Worm (Caenorhabditis elegans) whole organism, dauer: Measurements from ENCODE around the gene rpl-7A.

Source experiments
- unc-62 ChIP-seq: sonication (generic microtip); optimal IDR thresholded peaks from 2 replicates; lab custom pipeline; 2017; ENCODE audit warnings: missing biosample characterization, missing genetic modification reagents, missing genetic modification characterization

The rpl-7A gene

DNA sequence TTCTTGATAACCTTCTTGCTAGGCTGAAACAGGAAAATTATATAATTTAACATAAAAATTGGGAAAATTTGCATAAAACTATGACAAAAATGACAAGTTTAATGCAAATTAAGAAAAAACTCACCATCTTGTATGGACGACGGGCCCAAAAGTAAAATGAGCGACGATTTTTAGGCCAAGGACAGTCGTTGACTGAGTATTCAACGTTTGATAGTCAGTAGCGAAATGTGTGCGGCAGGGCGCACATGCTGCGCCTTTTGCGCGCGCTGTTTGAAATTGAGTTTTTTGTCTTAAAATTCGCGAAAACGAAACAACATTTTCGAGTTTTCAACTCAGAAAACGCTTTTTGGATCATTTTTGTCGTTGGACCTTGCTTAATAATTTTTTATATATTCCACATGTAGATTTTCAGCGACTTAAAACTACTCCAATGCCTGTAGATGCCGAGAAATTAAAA is at the start of gene rpl-7A, which contains the start of gene set-21:
Gene rpl-7A (minus strand): TSS at position 153 of the 457 bp plus-strand sequence.
Gene set-21 (plus strand): TSS at position 407 of the 457 bp plus-strand sequence.
- TF ChIP-seq unc-62 (GFP tag; lab: Kevin White, UChicago): no peak

ce11 chrIV:4439190-4439589 is 48.8 kb upstream of the rpl-7A start, which contains the start of gene fbxb-74:
Gene fbxb-74 (minus strand): TSS chrIV:4439290.
- TF ChIP-seq unc-62 (GFP tag; lab: Kevin White, UChicago): no peak

- no peak for TF ChIP-seq unc-62 (GFP tag; lab: Kevin White, UChicago)
These were observed 47.4 kb upstream of the rpl-7A start for ce11 chrIV:4437825-4438224.

DNA sequence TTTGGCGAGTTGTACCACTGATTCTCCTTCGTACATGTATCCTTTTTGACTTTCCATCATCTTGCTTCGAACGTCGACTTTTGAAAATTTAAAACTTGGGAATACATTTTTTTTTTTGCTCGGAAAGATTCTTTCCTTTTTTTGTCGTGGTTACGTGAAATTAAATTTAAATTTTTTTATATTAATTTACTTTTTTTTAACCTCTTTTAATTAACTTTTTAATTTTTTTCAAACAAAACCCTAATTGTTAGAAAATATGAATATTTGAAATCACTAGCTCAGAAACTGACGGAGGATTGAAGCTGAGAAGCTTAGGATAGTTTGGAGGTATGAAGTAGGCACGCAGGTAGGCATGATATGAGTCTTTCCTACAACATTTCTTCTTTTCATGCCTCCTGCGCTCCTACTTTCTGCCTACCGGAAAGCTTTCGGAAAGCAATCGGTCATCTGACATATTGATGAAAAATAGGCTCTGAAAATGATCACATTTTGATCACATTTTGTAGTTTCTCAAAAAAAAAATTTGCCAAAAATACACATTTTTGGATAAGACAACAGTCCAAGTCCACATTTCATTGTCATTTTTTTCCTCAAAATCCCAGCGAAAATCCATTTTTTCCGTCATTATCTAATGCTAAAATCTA is 44.2 kb upstream of the rpl-7A start, which contains the start of the genes R08C7.8 and R08C7.4:
Gene R08C7.8 (minus strand): TSS at position 101 of the 644 bp plus-strand sequence.
Gene R08C7.4 (plus strand): TSS at position 594 of the 644 bp plus-strand sequence.
- no peak for TF ChIP-seq unc-62 (GFP tag; lab: Kevin White, UChicago)

DNA sequence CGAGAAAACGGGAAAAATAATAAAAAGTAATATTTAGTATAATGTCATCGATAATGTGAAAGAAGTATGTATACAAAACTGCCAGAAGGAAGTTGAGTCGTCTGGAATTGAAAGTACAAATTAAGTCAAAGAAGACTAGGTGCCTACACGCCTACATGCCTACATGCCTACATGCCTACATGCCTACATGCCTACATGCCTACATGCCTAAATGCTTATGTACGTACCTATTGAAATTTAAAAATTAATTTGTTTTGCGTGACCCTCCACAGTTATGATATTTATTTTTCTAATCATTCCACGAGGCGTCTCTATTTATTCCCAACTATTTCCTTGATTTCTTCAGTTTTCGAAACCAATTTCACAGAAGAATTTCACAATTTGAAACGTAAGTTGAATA is 39.5 kb upstream of the rpl-7A start, which contains the start of the genes str-185 and R08C7.5:
Gene str-185 (minus strand): TSS at position 101 of the 400 bp plus-strand sequence.
Gene R08C7.5 (plus strand): TSS at position 329 of the 400 bp plus-strand sequence.
- no peak for TF ChIP-seq unc-62 (GFP tag; lab: Kevin White, UChicago)

ce11 chrIV:4423885-4424284 is 33.5 kb upstream of the rpl-7A start:
- no peak for TF ChIP-seq unc-62 (GFP tag; lab: Kevin White, UChicago)

ce11 chrIV:4423026-4423425 is 32.6 kb upstream of the rpl-7A start:
- no peak for TF ChIP-seq unc-62 (GFP tag; lab: Kevin White, UChicago)

ce11 chrIV:4422029-4422428 is 31.6 kb upstream of the rpl-7A start, which contains the start of gene clec-175:
Gene clec-175 (plus strand): TSS chrIV:4422329.
- TF ChIP-seq unc-62 (GFP tag; lab: Kevin White, UChicago): no peak

DNA sequence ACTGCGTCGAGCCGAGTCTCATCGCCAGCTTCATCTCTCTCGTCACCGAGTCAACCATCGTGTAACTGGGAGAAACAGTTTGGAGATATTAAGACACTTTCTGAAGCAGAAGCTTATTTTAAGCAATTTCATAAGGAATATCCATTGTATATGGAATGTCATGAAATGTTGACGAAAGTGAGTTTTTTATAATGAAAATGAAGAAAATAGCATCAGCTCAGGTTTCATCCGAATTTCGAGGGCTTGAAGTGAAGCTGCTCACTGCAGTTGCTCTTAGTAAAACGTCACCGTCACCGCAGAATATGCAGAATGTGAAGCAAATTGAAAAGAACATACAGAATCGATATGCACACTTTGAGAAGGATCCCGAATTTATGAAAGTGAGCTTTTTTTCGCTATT is 22.7 kb upstream of the rpl-7A start:
- no peak for TF ChIP-seq unc-62 (GFP tag; lab: Kevin White, UChicago)

DNA sequence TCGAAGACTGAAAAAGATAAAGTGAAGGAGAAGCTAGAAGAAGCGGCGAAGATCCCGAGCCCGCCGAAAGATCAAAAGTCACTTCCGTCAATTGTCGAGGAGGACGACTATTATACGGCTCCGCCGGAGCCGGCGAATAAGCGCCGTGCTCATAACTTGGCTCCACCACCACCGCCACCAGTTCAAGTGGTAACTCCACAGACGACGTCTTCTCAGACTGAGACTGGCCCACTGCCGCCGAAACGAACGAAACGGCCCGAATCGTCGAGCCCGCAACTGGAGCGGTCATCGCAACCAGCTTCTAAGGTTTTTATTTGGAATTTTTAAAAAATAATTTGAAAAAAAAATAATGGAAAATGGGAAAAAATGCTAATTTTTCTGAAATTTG is 21.6 kb upstream of the rpl-7A start:
- no peak for TF ChIP-seq unc-62 (GFP tag; lab: Kevin White, UChicago)

- no peak for TF ChIP-seq unc-62 (GFP tag; lab: Kevin White, UChicago)
These were observed 21.0 kb upstream of the rpl-7A start for ce11 chrIV:4411311-4411947.

- no peak for TF ChIP-seq unc-62 (GFP tag; lab: Kevin White, UChicago)
These were observed 20.1 kb upstream of the rpl-7A start for ce11 chrIV:4410526-4410925.

DNA sequence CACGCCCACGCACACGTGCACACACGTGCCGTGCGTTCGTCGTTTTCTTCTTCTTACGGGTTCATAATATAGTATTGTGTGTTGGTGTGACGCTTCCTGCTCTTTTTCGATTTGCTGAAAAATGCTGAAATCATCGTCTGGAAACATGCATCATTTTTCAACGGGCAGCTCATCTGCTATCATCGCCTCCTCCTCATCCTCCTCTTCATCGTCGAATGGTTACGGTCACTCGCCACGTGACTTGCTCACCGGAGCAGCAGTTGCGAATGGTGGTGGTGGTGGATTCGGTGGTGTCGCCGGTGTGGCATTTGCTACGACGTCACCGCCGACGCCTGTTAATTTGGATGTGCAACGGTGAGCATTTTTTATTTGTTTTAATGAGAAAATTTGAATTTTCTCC is 18.3 kb upstream of the rpl-7A start:
- no peak for TF ChIP-seq unc-62 (GFP tag; lab: Kevin White, UChicago)

DNA sequence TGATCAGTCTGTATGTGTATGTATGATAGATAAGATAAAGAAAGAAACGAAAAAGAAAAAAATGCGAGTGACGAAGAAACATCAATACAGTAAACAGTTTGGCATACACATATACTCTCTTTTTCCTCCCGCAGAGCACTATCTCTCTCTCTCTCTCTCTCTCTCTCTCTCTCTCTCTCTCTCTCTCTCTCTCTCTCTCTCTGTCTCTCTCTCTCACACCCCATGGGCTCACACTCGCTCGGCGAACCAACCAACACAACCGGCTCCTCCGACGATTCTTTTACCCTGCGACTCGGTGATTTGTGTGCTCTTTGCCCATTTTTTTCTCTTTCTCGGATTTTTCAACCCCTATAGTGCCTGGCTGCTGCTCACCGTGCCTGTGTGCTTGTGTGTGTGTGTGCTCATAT is 16.7 kb upstream of the rpl-7A start:
- no peak for TF ChIP-seq unc-62 (GFP tag; lab: Kevin White, UChicago)

DNA sequence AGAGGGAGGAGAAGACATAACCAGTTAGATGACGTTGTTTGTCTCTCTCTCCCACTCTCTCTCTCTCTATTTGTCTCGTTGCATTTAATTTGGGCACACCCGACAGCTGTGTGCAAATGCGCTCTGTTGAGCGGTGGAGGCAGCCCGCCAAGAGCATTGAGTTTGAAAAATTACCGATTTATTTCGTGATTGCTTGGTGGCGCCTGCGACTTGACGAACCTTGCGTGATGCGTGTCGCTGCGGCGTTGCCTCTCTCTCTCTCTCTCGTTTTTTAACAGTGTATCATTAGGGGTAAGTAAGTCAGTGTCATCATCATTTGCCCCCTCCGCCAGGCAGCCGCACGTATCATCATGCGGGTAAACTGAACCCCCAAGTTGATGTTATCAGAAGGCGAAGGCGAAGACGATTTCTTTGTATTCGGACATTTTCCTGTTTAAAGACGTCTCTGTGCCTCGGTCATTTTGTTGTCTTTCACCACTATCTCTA is 15.7 kb upstream of the rpl-7A start:
- TF ChIP-seq unc-62 (GFP tag; lab: Kevin White, UChicago): no peak

DNA sequence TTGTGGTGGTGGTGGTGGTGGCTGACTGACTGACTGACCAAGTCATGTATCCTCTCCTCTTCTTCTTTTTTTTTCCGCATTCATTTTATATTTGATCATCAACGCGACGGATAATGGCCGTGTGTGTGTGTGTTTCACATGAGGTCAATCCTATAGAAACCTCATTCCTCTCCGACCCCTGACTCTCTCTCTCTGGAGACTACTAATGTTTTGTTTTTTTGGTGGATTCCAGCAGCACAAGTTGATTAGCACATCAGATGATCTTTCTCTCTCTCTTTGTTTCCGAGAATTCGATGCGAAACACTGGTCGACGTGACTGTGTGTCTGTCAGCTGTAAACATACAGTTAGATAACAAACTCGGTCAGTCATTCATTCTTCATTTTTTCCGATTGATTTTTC is 14.7 kb upstream of the rpl-7A start, which contains the start of gene Y24D9A.7:
Gene Y24D9A.7 (minus strand): TSS at position 46 of the 400 bp plus-strand sequence.
- no peak for TF ChIP-seq unc-62 (GFP tag; lab: Kevin White, UChicago)
